Fruit fly (Drosophila melanogaster) whole organism, prepupa: ENCODE results near the gene Ipp.

Source experiments
- Blimp-1 ChIP-seq: fragments of 200-800 bp; sonication (Bioruptor generic); optimal IDR thresholded peaks from 3 replicates; lab custom pipeline; 2017; ENCODE audit warnings: missing biosample characterization, missing genetic modification characterization, mild to moderate bottlenecking, moderate library complexity, missing genetic modification reagents
- CG10631 ChIP-seq: fragments of 200-800 bp; sonication (Bioruptor generic); optimal IDR thresholded peaks from 2 replicates; lab custom pipeline; 2016; ENCODE audit warnings: missing biosample characterization, missing genetic modification characterization
- CG10669 ChIP-seq: fragments of 200-800 bp; sonication (Bioruptor generic); optimal IDR thresholded peaks from 3 replicates; lab custom pipeline; 2018; ENCODE audit warnings: missing biosample characterization, mild to moderate bottlenecking, missing genetic modification characterization, moderate library complexity
- CG11762 ChIP-seq: fragments of 200-800 bp; sonication (Bioruptor generic); optimal IDR thresholded peaks from 3 replicates; lab custom pipeline; 2016; ENCODE audit warnings: missing biosample characterization, missing genetic modification characterization; ENCODE audit not compliant: insufficient read depth
- CG11902 ChIP-seq: fragments of 200-800 bp; sonication (Bioruptor generic); optimal IDR thresholded peaks from 3 replicates; lab custom pipeline; 2016; ENCODE audit warnings: missing biosample characterization, missing genetic modification characterization
- CG15336 ChIP-seq: fragments of 200-800 bp; sonication (Bioruptor generic); IDR thresholded peaks from 2 replicates; pipeline ENCODE4 v1.3.6; 2022; ENCODE audit warnings: missing biosample characterization, missing genetic modification characterization
- CG16779 ChIP-seq: fragments of 200-800 bp; sonication (Bioruptor generic); optimal IDR thresholded peaks from 3 replicates; lab custom pipeline; 2017; ENCODE audit warnings: missing biosample characterization, mild to moderate bottlenecking, missing genetic modification characterization
- CG3032 ChIP-seq: fragments of 200-800 bp; optimal IDR thresholded peaks from 2 replicates; lab custom pipeline; 2019; ENCODE audit warnings: missing biosample characterization, mild to moderate bottlenecking, missing genetic modification characterization, moderate library complexity
- CG31627 ChIP-seq: fragments of 200-800 bp; sonication (Bioruptor generic); optimal IDR thresholded peaks from 3 replicates; lab custom pipeline; 2016; ENCODE audit warnings: missing biosample characterization, missing genetic modification characterization
- CG32006 ChIP-seq: fragments of 200-800 bp; sonication (Bioruptor generic); optimal IDR thresholded peaks from 3 replicates; lab custom pipeline; 2017; ENCODE audit warnings: missing biosample characterization, mild to moderate bottlenecking, missing genetic modification characterization
- CG34406 ChIP-seq: fragments of 200-800 bp; sonication (Bioruptor generic); optimal IDR thresholded peaks from 3 replicates; lab custom pipeline; 2016; ENCODE audit warnings: missing biosample characterization, missing genetic modification characterization
- CG3919 ChIP-seq: fragments of 200-800 bp; sonication (Bioruptor generic); optimal IDR thresholded peaks from 3 replicates; lab custom pipeline; 2016; ENCODE audit warnings: missing biosample characterization, missing genetic modification characterization
- CG4318 ChIP-seq: fragments of 200-800 bp; sonication (Bioruptor generic); optimal IDR thresholded peaks from 3 replicates; lab custom pipeline; 2017; ENCODE audit warnings: missing biosample characterization, mild to moderate bottlenecking, missing genetic modification characterization
- CG6163 ChIP-seq: fragments of 200-800 bp; sonication (Bioruptor generic); IDR thresholded peaks from 3 replicates; pipeline ENCODE4 v1.3.6; 2022; ENCODE audit warnings: missing biosample characterization, missing genetic modification characterization
- CG6792 ChIP-seq: fragments of 200-800 bp; sonication (Bioruptor generic); optimal IDR thresholded peaks from 3 replicates; lab custom pipeline; 2016; ENCODE audit warnings: missing biosample characterization, missing genetic modification characterization
- CG6808 ChIP-seq: fragments of 200-800 bp; sonication (Bioruptor generic); optimal IDR thresholded peaks from 3 replicates; lab custom pipeline; 2017; ENCODE audit warnings: missing biosample characterization, missing genetic modification characterization, mild to moderate bottlenecking, moderate library complexity, missing genetic modification reagents
- CG6854 ChIP-seq: fragments of 200-800 bp; sonication (Bioruptor generic); optimal IDR thresholded peaks from 2 replicates; lab custom pipeline; 2017; ENCODE audit warnings: missing biosample characterization, mild to moderate bottlenecking, missing genetic modification characterization
- CG7368 ChIP-seq: fragments of 200-800 bp; sonication (Bioruptor generic); optimal IDR thresholded peaks from 3 replicates; lab custom pipeline; 2016; ENCODE audit warnings: missing biosample characterization, missing genetic modification characterization
- CG8119 ChIP-seq: fragments of 200-800 bp; sonication (Bioruptor generic); IDR thresholded peaks from 3 replicates; pipeline ENCODE4 v1.3.6; 2022; ENCODE audit warnings: missing biosample characterization, missing genetic modification characterization
- CG8632 ChIP-seq: fragments of 200-800 bp; sonication (Bioruptor generic); optimal IDR thresholded peaks from 3 replicates; lab custom pipeline; 2016; ENCODE audit warnings: missing biosample characterization, missing genetic modification characterization
- CG9139 ChIP-seq: fragments of 200-800 bp; sonication (Bioruptor generic); optimal IDR thresholded peaks from 3 replicates; lab custom pipeline; 2017; ENCODE audit warnings: missing biosample characterization, mild to moderate bottlenecking, missing genetic modification characterization
- Eip75B ChIP-seq: fragments of 200-800 bp; sonication (Bioruptor generic); optimal IDR thresholded peaks from 3 replicates; lab custom pipeline; 2016; ENCODE audit warnings: missing biosample characterization, missing genetic modification characterization
- Eip78C ChIP-seq: fragments of 200-800 bp; sonication (Bioruptor generic); peaks from one replicate; lab custom pipeline; 2016; ENCODE audit warnings: missing biosample characterization, missing genetic modification characterization
- Eip93F ChIP-seq: fragments of 200-800 bp; sonication (Bioruptor generic); optimal IDR thresholded peaks from 2 replicates; lab custom pipeline; 2016; ENCODE audit warnings: missing biosample characterization, mild to moderate bottlenecking, missing genetic modification characterization
- Ets21C ChIP-seq: fragments of 200-800 bp; sonication (Bioruptor generic); optimal IDR thresholded peaks from 3 replicates; lab custom pipeline; 2016; ENCODE audit warnings: missing biosample characterization, missing genetic modification characterization
- Ets96B ChIP-seq: fragments of 200-800 bp; optimal IDR thresholded peaks from 2 replicates; lab custom pipeline; 2019; ENCODE audit warnings: missing biosample characterization, mild to moderate bottlenecking, missing genetic modification characterization, moderate library complexity
- Gug ChIP-seq: fragments of 200-800 bp; sonication (Bioruptor generic); IDR thresholded peaks from 2 replicates; pipeline ENCODE4 v1.3.6; 2022; ENCODE audit warnings: missing biosample characterization, missing genetic modification characterization
- Hr38 ChIP-seq: sonication (Bioruptor generic); optimal IDR thresholded peaks from 2 replicates; lab custom pipeline; 2016; ENCODE audit warnings: missing biosample characterization, missing genetic modification characterization
- Hr4 ChIP-seq: fragments of 200-800 bp; sonication (Bioruptor generic); optimal IDR thresholded peaks from 3 replicates; lab custom pipeline; 2016; ENCODE audit warnings: missing biosample characterization, missing genetic modification characterization
- Lpt ChIP-seq: fragments of 200-800 bp; sonication (Bioruptor generic); optimal IDR thresholded peaks from 3 replicates; lab custom pipeline; 2016; ENCODE audit warnings: missing biosample characterization, missing genetic modification characterization
- OdsH ChIP-seq: fragments of 200-800 bp; sonication (Bioruptor generic); optimal IDR thresholded peaks from 3 replicates; lab custom pipeline; 2016; ENCODE audit warnings: missing biosample characterization, missing genetic modification characterization
- Smox ChIP-seq: fragments of 200-800 bp; sonication (Bioruptor generic); optimal IDR thresholded peaks from 3 replicates; lab custom pipeline; 2016; ENCODE audit warnings: missing biosample characterization, missing genetic modification characterization
- Sox14 ChIP-seq: fragments of 200-800 bp; sonication (Bioruptor generic); optimal IDR thresholded peaks from 3 replicates; lab custom pipeline; 2016; ENCODE audit warnings: missing biosample characterization, missing genetic modification characterization
- achi ChIP-seq: fragments of 200-800 bp; sonication (Bioruptor generic); optimal IDR thresholded peaks from 3 replicates; lab custom pipeline; 2016; ENCODE audit warnings: missing biosample characterization, missing genetic modification characterization
- acj6 ChIP-seq: fragments of 200-800 bp; sonication (Bioruptor generic); optimal IDR thresholded peaks from 3 replicates; lab custom pipeline; 2016; ENCODE audit warnings: missing biosample characterization, missing genetic modification characterization
- dac ChIP-seq: fragments of 200-800 bp; sonication (Bioruptor generic); optimal IDR thresholded peaks from 2 replicates; lab custom pipeline; 2017; ENCODE audit warnings: missing biosample characterization, mild to moderate bottlenecking, missing genetic modification characterization
- dsx ChIP-seq: fragments of 200-800 bp; optimal IDR thresholded peaks from 3 replicates; lab custom pipeline; 2019; ENCODE audit warnings: missing biosample characterization, mild to moderate bottlenecking, missing genetic modification characterization, moderate library complexity; ENCODE audit not compliant: poor library complexity, severe bottlenecking
- fd85E ChIP-seq: fragments of 200-800 bp; sonication (Bioruptor generic); optimal IDR thresholded peaks from 3 replicates; lab custom pipeline; 2016; ENCODE audit warnings: missing biosample characterization, missing genetic modification characterization
- fkh ChIP-seq: fragments of 200-800 bp; sonication (Bioruptor generic); optimal IDR thresholded peaks from 3 replicates; lab custom pipeline; 2017; ENCODE audit warnings: missing biosample characterization, mild to moderate bottlenecking, missing genetic modification characterization, moderate library complexity
- net ChIP-seq: fragments of 200-800 bp; sonication (Bioruptor generic); optimal IDR thresholded peaks from 3 replicates; lab custom pipeline; 2016; ENCODE audit warnings: missing biosample characterization, missing genetic modification characterization
- pdm3 ChIP-seq: fragments of 200-800 bp; sonication (Bioruptor generic); optimal IDR thresholded peaks from 3 replicates; lab custom pipeline; 2016; ENCODE audit warnings: missing biosample characterization, missing genetic modification characterization
- spab ChIP-seq: fragments of 200-800 bp; sonication (Bioruptor generic); optimal IDR thresholded peaks from 2 replicates; lab custom pipeline; 2017; ENCODE audit warnings: missing biosample characterization, mild to moderate bottlenecking, missing genetic modification characterization, missing genetic modification reagents
- ss ChIP-seq, 2 experiments: fragments of 200-800 bp; sonication (Bioruptor generic); optimal IDR thresholded peaks; 2 replicates in 1 of 2; 3 replicates in 1 of 2; lab custom pipeline; 2017 to 2018; ENCODE audit warnings: mild to moderate bottlenecking in 2 of 2, missing biosample characterization in 2 of 2, missing genetic modification characterization in 2 of 2, moderate library complexity in 1 of 2
- svp ChIP-seq: fragments of 200-800 bp; sonication (Bioruptor generic); peaks from one replicate; lab custom pipeline; 2016; ENCODE audit warnings: missing biosample characterization, missing genetic modification characterization
- topi ChIP-seq: fragments of 200-800 bp; sonication (Bioruptor generic); optimal IDR thresholded peaks from 3 replicates; lab custom pipeline; 2016; ENCODE audit warnings: missing biosample characterization, missing genetic modification characterization
- vri ChIP-seq: fragments of 200-800 bp; sonication (Bioruptor generic); optimal IDR thresholded peaks from 3 replicates; lab custom pipeline; 2016; ENCODE audit warnings: missing biosample characterization, mild to moderate bottlenecking, missing genetic modification characterization

The Ipp gene

dm6 chr3R:13931813-13932212 is 26.8 kb upstream of the Ipp start (continued):
- TF ChIP-seq CG8119: 0 out of 3 replicates have a peak, but pooled peaks have one; percentile 22
- TF ChIP-seq Hr38: no peak
- TF ChIP-seq Ets96B (tag; lab: Kevin White, UChicago): peak; percentile 30
- peak; percentile 4 for TF ChIP-seq Hr4 (GFP tag; lab: Kevin White, UChicago)
- TF ChIP-seq topi (GFP tag; lab: Kevin White, UChicago): peak; percentile 57
- TF ChIP-seq dac: no peak
- TF ChIP-seq CG6854: no peak
- TF ChIP-seq ss (GFP tag; optimal IDR thresholded peaks at IDR 0.05; lab: Kevin White, UChicago): no peak
- peak; percentile 22 for TF ChIP-seq CG32006 (GFP tag; lab: Kevin White, UChicago)
- TF ChIP-seq dsx: peak; percentile 55
- peak; percentile 48 for TF ChIP-seq acj6 (GFP tag; lab: Kevin White, UChicago)
- no peak for TF ChIP-seq Blimp-1
- TF ChIP-seq CG7368: no peak
- peak; percentile 28 for TF ChIP-seq OdsH (GFP tag; lab: Kevin White, UChicago)
- peak; percentile 88 for TF ChIP-seq Eip78C (GFP tag; lab: Kevin White, UChicago)
- no peak for TF ChIP-seq Eip75B
- TF ChIP-seq CG31627: peak; percentile 57
- TF ChIP-seq CG4318: no peak
- no peak for TF ChIP-seq CG3032 (tag; lab: Kevin White, UChicago)
- peak; percentile 61 for TF ChIP-seq Smox
- TF ChIP-seq spab: no peak
- TF ChIP-seq CG6163: no peak
- TF ChIP-seq net (GFP tag; lab: Kevin White, UChicago): no peak
- TF ChIP-seq Eip93F (GFP tag; lab: Kevin White, UChicago): no peak
- TF ChIP-seq fd85E (GFP tag; lab: Kevin White, UChicago): no peak
- no peak for TF ChIP-seq CG6808 (GFP tag; lab: Kevin White, UChicago)
- peak; percentile 39 for TF ChIP-seq Ets21C (GFP tag; lab: Kevin White, UChicago)
- TF ChIP-seq fkh: no peak
- TF ChIP-seq CG6792 (GFP tag; lab: Kevin White, UChicago): peak; percentile 35
- TF ChIP-seq CG15336 (GFP tag; lab: Robert Waterston, UW): no peak
- TF ChIP-seq svp (GFP tag; lab: Kevin White, UChicago): peak; percentile 80
- no peak for TF ChIP-seq Gug
- TF ChIP-seq CG10631: no peak
- no peak for TF ChIP-seq CG16779
- TF ChIP-seq CG11762 (GFP tag; lab: Kevin White, UChicago): no peak

dm6 chr3R:13933966-13934365 is 24.6 kb upstream of the Ipp start:
- no peak for TF ChIP-seq CG8632 (GFP tag; lab: Kevin White, UChicago)
- no peak for TF ChIP-seq CG3919 (GFP tag; lab: Kevin White, UChicago)
- TF ChIP-seq Eip93F (GFP tag; lab: Kevin White, UChicago): no peak
- TF ChIP-seq dsx: peak; percentile 91
- no peak for TF ChIP-seq CG15336 (GFP tag; lab: Robert Waterston, UW)
- TF ChIP-seq CG6792 (GFP tag; lab: Kevin White, UChicago): no peak

- TF ChIP-seq CG10669 (GFP tag; lab: Kevin White, UChicago) (peak; percentile 3), CG34406 (GFP tag; lab: Kevin White, UChicago) (peak; percentile 70), CG6792 (GFP tag; lab: Kevin White, UChicago) (peak; percentile 63), Hr4 (GFP tag; lab: Kevin White, UChicago) (peak; percentile 34), dsx (peak; percentile 44), Ets21C (GFP tag; lab: Kevin White, UChicago) (peak; percentile 41), CG6808 (GFP tag; lab: Kevin White, UChicago) (peak; percentile 26), CG10631 (peak; percentile 36), topi (GFP tag; lab: Kevin White, UChicago) (peak; percentile 67), CG8119 (peak; percentile 46; the same call in 2 of the 3 replicates), CG3032 (tag; lab: Kevin White, UChicago) (peak; percentile 37), Ets96B (tag; lab: Kevin White, UChicago) (peak; percentile 58), CG31627 (peak; percentile 53), acj6 (GFP tag; lab: Kevin White, UChicago) (peak; percentile 60), Blimp-1 (no peak), CG16779 (no peak), CG9139 (GFP tag; lab: Kevin White, UChicago) (no peak), CG11902 (GFP tag; lab: Kevin White, UChicago) (peak; percentile 10), achi (GFP tag; lab: Kevin White, UChicago) (peak; percentile 70), fkh (no peak), CG15336 (GFP tag; lab: Robert Waterston, UW) (no peak), CG3919 (GFP tag; lab: Kevin White, UChicago) (peak; percentile 49), vri (GFP tag; lab: Kevin White, UChicago) (peak; percentile 38), net (GFP tag; lab: Kevin White, UChicago) (peak; percentile 52), Sox14 (GFP tag; lab: Kevin White, UChicago) (peak; percentile 54), Lpt (no peak), Gug (no peak), pdm3 (GFP tag; lab: Kevin White, UChicago) (peak; percentile 68), Eip93F (GFP tag; lab: Kevin White, UChicago) (no peak)
Measured at dm6 chr3R:13934618-13935017, 24.0 kb upstream of the Ipp start.
